Fruit fly (Drosophila melanogaster) whole organism: ENCODE measurements around the gene Rbp.
A peak's percentile ranks its signal among the peaks of the same experiment; 100 is the strongest.

Experiments used
- CG8478 ChIP-seq: fragments of >200 bp; optimal IDR thresholded peaks from 2 replicates; lab custom pipeline; 2018; ENCODE audit warnings: inconsistent platforms
- Dll ChIP-seq: fragments of >200 bp; optimal IDR thresholded peaks from 2 replicates; lab custom pipeline; 2017
- EcR ChIP-seq, 2 experiments: fragments of >200 bp; optimal IDR thresholded peaks; 2 replicates each; lab custom pipeline; 2017; ENCODE audit warnings: missing biosample characterization in 2 of 2, missing genetic modification characterization in 2 of 2, missing genetic modification reagents in 2 of 2
- pan ChIP-seq: fragments of >200 bp; optimal IDR thresholded peaks from 2 replicates; lab custom pipeline; 2017
- psq ChIP-seq: fragments of >200 bp; optimal IDR thresholded peaks from 2 replicates; lab custom pipeline; 2017
- usp ChIP-seq: fragments of >200 bp; optimal IDR thresholded peaks from 2 replicates; lab custom pipeline; 2017; ENCODE audit warnings: missing biosample characterization, missing genetic modification characterization, mixed read lengths

The Rbp gene

dm6 chr3R:15434676-15435075 lies 60.2 kb downstream of the Rbp start, which contains the start of gene CG6118:
Gene CG6118, minus strand, starts transcription at chr3R:15434738.
- no peak for TF ChIP-seq EcR (GFP tag; optimal IDR thresholded peaks at IDR 0.05; lab: Kevin White, UChicago)
- TF ChIP-seq CG8478 (lab: Kevin White, UChicago) = no peak
- no peak for TF ChIP-seq pan (lab: Kevin White, UChicago)
- TF ChIP-seq usp = no peak
- no peak for TF ChIP-seq Dll (lab: Kevin White, UChicago)
- no peak for TF ChIP-seq psq (lab: Kevin White, UChicago)

DNA sequence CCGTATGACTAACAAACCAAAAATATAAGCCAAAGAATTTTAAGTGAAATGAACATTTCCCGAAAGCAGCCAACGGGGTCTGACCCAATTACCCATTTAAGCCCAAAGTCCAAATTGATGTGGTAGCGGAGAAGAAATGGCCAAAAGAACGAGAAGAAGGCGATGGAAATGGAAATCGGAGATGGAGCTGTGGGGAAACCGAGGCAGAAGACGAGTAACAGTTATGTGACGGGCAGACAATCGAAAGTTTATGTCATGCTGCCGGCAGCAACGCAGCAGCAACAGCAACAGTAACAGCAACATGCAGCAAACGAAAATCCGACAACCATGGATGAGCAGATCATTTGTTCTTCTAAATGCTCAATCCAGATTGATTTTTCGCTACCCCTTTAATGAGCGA lies 62.4 kb downstream of the Rbp start:
- TF ChIP-seq EcR (GFP tag; optimal IDR thresholded peaks at IDR 0.05; lab: Kevin White, UChicago) (no peak), Dll (lab: Kevin White, UChicago) (no peak), psq (lab: Kevin White, UChicago) (no peak), pan (lab: Kevin White, UChicago) (no peak), CG8478 (lab: Kevin White, UChicago) (no peak), usp (no peak)

- TF ChIP-seq pan (lab: Kevin White, UChicago) = no peak
- no peak for TF ChIP-seq usp
- no peak for TF ChIP-seq CG8478 (lab: Kevin White, UChicago)
- TF ChIP-seq psq (lab: Kevin White, UChicago) = no peak
Observed at dm6 chr3R:15437458-15438414, 63.3 kb downstream of the Rbp start.

dm6 chr3R:15439669-15440068 lies 65.2 kb downstream of the Rbp start, which contains the start of gene Act88F:
Gene Act88F, plus strand, starts transcription at chr3R:15439969.
- no peak for TF ChIP-seq CG8478 (lab: Kevin White, UChicago)
- no peak for TF ChIP-seq Dll (lab: Kevin White, UChicago)
- no peak for TF ChIP-seq psq (lab: Kevin White, UChicago)
- TF ChIP-seq usp = no peak
- no peak for TF ChIP-seq EcR (GFP tag; optimal IDR thresholded peaks at IDR 0.05; lab: Kevin White, UChicago)
- no peak for TF ChIP-seq pan (lab: Kevin White, UChicago)

- no peak for TF ChIP-seq CG8478 (lab: Kevin White, UChicago)
- TF ChIP-seq EcR (GFP tag; optimal IDR thresholded peaks at IDR 0.05; lab: Kevin White, UChicago) = no peak
- no peak for TF ChIP-seq usp
- no peak for TF ChIP-seq psq (lab: Kevin White, UChicago)
- no peak for TF ChIP-seq pan (lab: Kevin White, UChicago)
- no peak for TF ChIP-seq Dll (lab: Kevin White, UChicago)
Observed at dm6 chr3R:15446149-15446548, 71.7 kb downstream of the Rbp start.

dm6 chr3R:15447791-15448190 lies 73.4 kb downstream of the Rbp start:
- TF ChIP-seq CG8478 (lab: Kevin White, UChicago) = no peak
- no peak for TF ChIP-seq pan (lab: Kevin White, UChicago)
- no peak for TF ChIP-seq Dll (lab: Kevin White, UChicago)
- TF ChIP-seq EcR (GFP tag; optimal IDR thresholded peaks at IDR 0.05; lab: Kevin White, UChicago) = no peak
- TF ChIP-seq psq (lab: Kevin White, UChicago) = no peak
- no peak for TF ChIP-seq usp

DNA sequence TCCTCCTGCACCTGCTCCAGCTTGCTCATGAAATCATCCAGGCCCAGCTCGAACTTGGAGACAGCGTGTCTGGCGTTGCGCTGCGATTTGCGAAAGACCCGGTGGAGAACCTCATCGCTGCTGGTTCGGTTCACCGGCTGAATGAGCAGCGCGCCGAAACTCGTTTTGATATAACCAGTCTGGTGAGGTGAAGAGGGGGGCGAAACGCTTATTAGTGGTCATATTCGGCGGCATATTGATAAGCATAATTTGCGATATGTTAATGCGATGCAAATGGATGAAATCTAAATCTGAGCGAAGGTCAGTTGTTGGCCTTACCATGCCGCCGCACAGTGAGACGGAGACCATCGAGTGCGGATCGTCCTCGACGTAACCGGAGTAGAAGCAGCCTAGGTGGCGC lies 74.2 kb downstream of the Rbp start:
- no peak for TF ChIP-seq EcR (GFP tag; optimal IDR thresholded peaks at IDR 0.05; lab: Kevin White, UChicago)
- TF ChIP-seq pan (lab: Kevin White, UChicago) = no peak
- no peak for TF ChIP-seq CG8478 (lab: Kevin White, UChicago)
- TF ChIP-seq psq (lab: Kevin White, UChicago) = no peak
- TF ChIP-seq Dll (lab: Kevin White, UChicago) = peak; percentile 45
- no peak for TF ChIP-seq usp

- TF ChIP-seq usp = no peak
- TF ChIP-seq EcR (GFP tag; optimal IDR thresholded peaks at IDR 0.05; lab: Kevin White, UChicago) = no peak
- TF ChIP-seq pan (lab: Kevin White, UChicago) = no peak
- TF ChIP-seq psq (lab: Kevin White, UChicago) = no peak
- TF ChIP-seq CG8478 (lab: Kevin White, UChicago) = no peak
- no peak for TF ChIP-seq Dll (lab: Kevin White, UChicago)
Observed at dm6 chr3R:15451344-15452107, 77.1 kb downstream of the Rbp start.
